Fruit fly (Drosophila melanogaster) whole organism, embryonic: ENCODE measurements around the gene FIG4.
A peak's percentile ranks its signal among the peaks of the same experiment; 100 is the strongest.

Source experiments
- ATbp ChIP-seq: fragments of 200-800 bp; sonication (Bioruptor generic); optimal IDR thresholded peaks from 2 replicates; lab custom pipeline; 2017; ENCODE audit warnings: missing biosample characterization, mild to moderate bottlenecking, missing genetic modification characterization, missing genetic modification reagents
- Asciz ChIP-seq: fragments of 200-800 bp; sonication (Bioruptor generic); optimal IDR thresholded peaks from 2 replicates; lab custom pipeline; 2017; ENCODE audit warnings: missing biosample characterization, mild to moderate bottlenecking, missing genetic modification characterization, missing genetic modification reagents
- B-H1 ChIP-seq: fragments of 200-800 bp; sonication (Bioruptor generic); IDR thresholded peaks from 3 replicates; pipeline ENCODE4 v1.3.6; 2022; ENCODE audit warnings: missing biosample characterization, missing genetic modification characterization
- CG10209 ChIP-seq: fragments of 200-800 bp; sonication (Bioruptor generic); optimal IDR thresholded peaks from 3 replicates; lab custom pipeline; 2017; ENCODE audit warnings: missing biosample characterization, mild to moderate bottlenecking, missing genetic modification characterization, missing genetic modification reagents
- CG10654 ChIP-seq: fragments of 200-800 bp; sonication (Bioruptor generic); optimal IDR thresholded peaks from 2 replicates; lab custom pipeline; 2016; ENCODE audit warnings: missing biosample characterization, missing genetic modification characterization
- CG1233 ChIP-seq: fragments of 200-800 bp; sonication (Bioruptor generic); optimal IDR thresholded peaks from 4 replicates; lab custom pipeline; 2018; ENCODE audit warnings: missing biosample characterization, mild to moderate bottlenecking, missing genetic modification characterization
- CG13296 ChIP-seq: fragments of 200-800 bp; sonication (Bioruptor generic); optimal IDR thresholded peaks from 3 replicates; lab custom pipeline; 2018; ENCODE audit warnings: missing biosample characterization, mild to moderate bottlenecking, missing genetic modification characterization
- CG14050 ChIP-seq: fragments of 200-800 bp; sonication (Bioruptor generic); IDR thresholded peaks from 3 replicates; pipeline ENCODE4 v1.3.6; 2022; ENCODE audit warnings: missing biosample characterization, missing genetic modification characterization
- CG15073 ChIP-seq: fragments of 200-800 bp; sonication (Bioruptor generic); optimal IDR thresholded peaks from 2 replicates; lab custom pipeline; 2016; ENCODE audit warnings: missing biosample characterization, missing genetic modification characterization
- CG15514 ChIP-seq: fragments of 200-800 bp; sonication (Bioruptor generic); optimal IDR thresholded peaks from 3 replicates; lab custom pipeline; 2017; ENCODE audit warnings: missing biosample characterization, missing genetic modification characterization, mild to moderate bottlenecking, moderate library complexity, missing genetic modification reagents
- CG1647 ChIP-seq: fragments of 200-800 bp; sonication (Bioruptor generic); optimal IDR thresholded peaks from 3 replicates; lab custom pipeline; 2016; ENCODE audit warnings: missing biosample characterization, missing genetic modification characterization
- CG16863 ChIP-seq: fragments of 200-800 bp; sonication (Bioruptor generic); optimal IDR thresholded peaks from 3 replicates; lab custom pipeline; 2016; ENCODE audit warnings: missing biosample characterization, missing genetic modification characterization
- CG17359 ChIP-seq: fragments of 200-800 bp; sonication (Bioruptor generic); optimal IDR thresholded peaks from 3 replicates; lab custom pipeline; 2018; ENCODE audit warnings: missing biosample characterization, mild to moderate bottlenecking, missing genetic modification characterization, moderate library complexity
- CG3163 ChIP-seq: fragments of 200-800 bp; sonication (Bioruptor generic); optimal IDR thresholded peaks from 3 replicates; lab custom pipeline; 2016; ENCODE audit warnings: missing biosample characterization, missing genetic modification characterization
- CG32532 ChIP-seq: fragments of 200-800 bp; sonication (Bioruptor generic); IDR thresholded peaks from 2 replicates; pipeline ENCODE4 v1.3.6; 2022; ENCODE audit warnings: missing biosample characterization, missing genetic modification characterization
- CG42726 ChIP-seq: fragments of 200-800 bp; sonication (Bioruptor generic); IDR thresholded peaks from 2 replicates; pipeline ENCODE4 v1.3.6; 2022; ENCODE audit warnings: missing biosample characterization, missing genetic modification characterization; ENCODE audit not compliant: partially characterized antibody
- CG4328 ChIP-seq: fragments of 200-800 bp; sonication (Bioruptor generic); optimal IDR thresholded peaks from 3 replicates; lab custom pipeline; 2017; ENCODE audit warnings: missing biosample characterization, missing genetic modification reagents, missing genetic modification characterization
- CG43689 ChIP-seq: fragments of 200-800 bp; sonication (Bioruptor generic); IDR thresholded peaks from 2 replicates; pipeline ENCODE4 v1.3.6; 2022; ENCODE audit warnings: missing biosample characterization, missing genetic modification characterization
- CG4404 ChIP-seq: fragments of 200-800 bp; sonication (Bioruptor generic); IDR thresholded peaks from 2 replicates; pipeline ENCODE4 v1.3.6; 2022; ENCODE audit warnings: missing biosample characterization, missing genetic modification characterization
- CG6272 ChIP-seq: fragments of 200-800 bp; sonication (Bioruptor generic); IDR thresholded peaks from 2 replicates; pipeline ENCODE4 v1.3.6; 2022; ENCODE audit warnings: missing biosample characterization, missing genetic modification characterization
- CG6765 ChIP-seq: fragments of 200-800 bp; sonication (Bioruptor generic); optimal IDR thresholded peaks from 3 replicates; lab custom pipeline; 2017; ENCODE audit warnings: missing biosample characterization, mild to moderate bottlenecking, missing genetic modification characterization
- CG7839 ChIP-seq: fragments of 200-800 bp; sonication (Bioruptor generic); optimal IDR thresholded peaks from 3 replicates; lab custom pipeline; 2018; ENCODE audit warnings: missing biosample characterization, mild to moderate bottlenecking, missing genetic modification characterization, moderate library complexity
- CG9215 ChIP-seq: fragments of 200-800 bp; sonication (Bioruptor generic); IDR thresholded peaks from 2 replicates; pipeline ENCODE4 v1.3.6; 2022; ENCODE audit warnings: missing biosample characterization, missing genetic modification characterization
- CG9932 ChIP-seq: fragments of 200-800 bp; sonication (Bioruptor generic); IDR thresholded peaks from 2 replicates; pipeline ENCODE4 v1.3.6; 2022; ENCODE audit warnings: missing biosample characterization, missing genetic modification characterization
- Dfd ChIP-seq, 2 experiments: fragments of >200 bp; optimal IDR thresholded peaks; 2 replicates each; lab custom pipeline; 2017; ENCODE audit warnings: missing biosample characterization in 2 of 2, missing genetic modification characterization in 2 of 2
- E2f1 ChIP-seq: fragments of 200-800 bp; sonication (Bioruptor generic); IDR thresholded peaks from 2 replicates; pipeline ENCODE4 v1.3.6; 2022; ENCODE audit warnings: missing biosample characterization, missing genetic modification characterization
- Fer3 ChIP-seq: fragments of 200-800 bp; sonication (Bioruptor generic); optimal IDR thresholded peaks from 2 replicates; lab custom pipeline; 2018; ENCODE audit warnings: missing biosample characterization, mild to moderate bottlenecking, missing genetic modification characterization, moderate library complexity
- H15 ChIP-seq: fragments of 200-800 bp; sonication (Bioruptor generic); IDR thresholded peaks from 3 replicates; pipeline ENCODE4 v1.3.6; 2022; ENCODE audit warnings: missing biosample characterization, missing genetic modification characterization
- NC2α ChIP-seq: fragments of 200-800 bp; sonication (Bioruptor generic); optimal IDR thresholded peaks from 2 replicates; lab custom pipeline; 2016; ENCODE audit warnings: missing biosample characterization, missing genetic modification characterization
- NC2β ChIP-seq: fragments of 200-800 bp; sonication (Bioruptor generic); optimal IDR thresholded peaks from 2 replicates; lab custom pipeline; 2016; ENCODE audit warnings: missing biosample characterization, missing genetic modification characterization
- NFAT ChIP-seq: fragments of 200-800 bp; sonication (Bioruptor generic); IDR thresholded peaks from 2 replicates; pipeline ENCODE4 v1.3.6; 2022; ENCODE audit warnings: missing biosample characterization, missing genetic modification characterization
- Pdp1 ChIP-seq, 2 experiments: fragments of 200-800 bp; sonication (Bioruptor generic); optimal IDR thresholded peaks; 3 replicates each; lab custom pipeline; 2016; ENCODE audit warnings: missing biosample characterization in 2 of 2, missing genetic modification characterization in 2 of 2, mild to moderate bottlenecking in 1 of 2, moderate library complexity in 1 of 2
- chn ChIP-seq: fragments of 200-800 bp; sonication (Bioruptor generic); optimal IDR thresholded peaks from 2 replicates; lab custom pipeline; 2016; ENCODE audit warnings: missing biosample characterization, missing genetic modification characterization
- croc ChIP-seq: fragments of 200-800 bp; sonication (Bioruptor generic); conservative IDR thresholded peaks from 3 replicates; pipeline ENCODE4 v1.3.6; 2022; ENCODE audit warnings: missing biosample characterization, missing genetic modification characterization
- ftz-f1 ChIP-seq: fragments of 200-800 bp; sonication (Bioruptor generic); optimal IDR thresholded peaks from 2 replicates; lab custom pipeline; 2016; ENCODE audit warnings: missing biosample characterization, missing genetic modification characterization
- gcm2 ChIP-seq: fragments of 200-800 bp; sonication (Bioruptor generic); optimal IDR thresholded peaks from 2 replicates; lab custom pipeline; 2016; ENCODE audit warnings: missing biosample characterization, missing genetic modification characterization
- gfzf ChIP-seq: fragments of 200-800 bp; sonication (Bioruptor generic); optimal IDR thresholded peaks from 2 replicates; lab custom pipeline; 2016; ENCODE audit warnings: missing biosample characterization, mild to moderate bottlenecking, missing genetic modification characterization, moderate library complexity
- her ChIP-seq: fragments of 200-800 bp; sonication (Bioruptor generic); optimal IDR thresholded peaks from 2 replicates; lab custom pipeline; 2016; ENCODE audit warnings: missing biosample characterization, missing genetic modification characterization
- nau ChIP-seq: fragments of 200-800 bp; sonication (Bioruptor generic); optimal IDR thresholded peaks from 3 replicates; lab custom pipeline; 2017; ENCODE audit warnings: missing biosample characterization, mild to moderate bottlenecking, missing genetic modification characterization, missing genetic modification reagents
- nom ChIP-seq: fragments of 200-800 bp; sonication (Bioruptor generic); optimal IDR thresholded peaks from 2 replicates; lab custom pipeline; 2017; ENCODE audit warnings: missing biosample characterization, missing genetic modification characterization, mild to moderate bottlenecking, moderate library complexity, missing genetic modification reagents
- pan ChIP-seq, 4 experiments: fragments of >200 bp in 3 of 4; fragments of 200-800 bp in 1 of 4; sonication (Bioruptor generic) in 1 of 4; optimal IDR thresholded peaks in 3 of 4; IDR thresholded peaks in 1 of 4; 2 replicates each; pipeline versions ENCODE4 v1.3.6 to Lab custom; 2017 to 2022; ENCODE audit warnings: missing biosample characterization in 2 of 4, missing genetic modification characterization in 2 of 4, mixed read lengths in 1 of 4
- pb ChIP-seq: fragments of 200-800 bp; sonication (Bioruptor generic); optimal IDR thresholded peaks from 3 replicates; lab custom pipeline; 2016; ENCODE audit warnings: missing biosample characterization, missing genetic modification characterization
- ranshi ChIP-seq: fragments of 200-800 bp; sonication (Bioruptor generic); IDR thresholded peaks from 2 replicates; pipeline ENCODE4 v1.3.6; 2022; ENCODE audit warnings: missing biosample characterization, missing genetic modification characterization
- run ChIP-seq: fragments of 200-800 bp; sonication (Bioruptor generic); optimal IDR thresholded peaks from 3 replicates; lab custom pipeline; 2018; ENCODE audit warnings: missing biosample characterization, mild to moderate bottlenecking, missing genetic modification characterization
- slp2 ChIP-seq: fragments of 200-800 bp; sonication (Bioruptor generic); optimal IDR thresholded peaks from 2 replicates; lab custom pipeline; 2016; ENCODE audit warnings: missing biosample characterization, missing genetic modification characterization
- vvl ChIP-seq: fragments of 200-800 bp; sonication (Bioruptor generic); IDR thresholded peaks from 2 replicates; pipeline ENCODE4 v1.3.6; 2022; ENCODE audit warnings: missing biosample characterization, missing genetic modification characterization
- z ChIP-seq: fragments of 200-800 bp; sonication (Bioruptor generic); IDR thresholded peaks from 3 replicates; pipeline ENCODE4 v1.3.6; 2022; ENCODE audit warnings: missing biosample characterization, missing genetic modification characterization
- zf30C ChIP-seq: fragments of 200-800 bp; sonication (Bioruptor generic); optimal IDR thresholded peaks from 3 replicates; lab custom pipeline; 2018; ENCODE audit warnings: missing biosample characterization, mild to moderate bottlenecking, missing genetic modification characterization

FIG4 gene

dm6 chr2L:4440881-4441737, 23.9 kb upstream of the FIG4 start, which contains the start of gene CG15431 (continued):
- TF ChIP-seq Dfd (GFP tag; optimal IDR thresholded peaks at IDR 0.05; lab: Kevin White, UChicago) = no peak
- peak; percentile 25; the same call in 1 of the 2 replicates for TF ChIP-seq CG4404 (GFP tag; lab: Robert Waterston, UW)
- peak; percentile 43 for TF ChIP-seq CG10654 (GFP tag; lab: Kevin White, UChicago)
- TF ChIP-seq CG9215 = peak; percentile 56
- TF ChIP-seq slp2 (GFP tag; lab: Kevin White, UChicago) = peak; percentile 13
- peak; percentile 11 to 60 for TF ChIP-seq Pdp1 (GFP tag; optimal IDR thresholded peaks at IDR 0.05; lab: Kevin White, UChicago)
- TF ChIP-seq NC2α (GFP tag; lab: Kevin White, UChicago) = no peak
- TF ChIP-seq CG14050 = peak; percentile 46; the same call in 2 of the 3 replicates
- TF ChIP-seq CG7839 = peak; percentile 61
- no peak for TF ChIP-seq nom
- TF ChIP-seq Fer3 = peak; percentile 59
- TF ChIP-seq croc = peak; percentile 23; the same call in 1 of the 3 replicates
- no peak for TF ChIP-seq her (GFP tag; lab: Kevin White, UChicago)
- TF ChIP-seq CG9932 (GFP tag; lab: Robert Waterston, UW) = peak; percentile 61
- peak; percentile 76 for TF ChIP-seq vvl (GFP tag; lab: Robert Waterston, UW)
- no peak for TF ChIP-seq CG15073 (GFP tag; lab: Kevin White, UChicago)
- peak; percentile 14 for TF ChIP-seq chn (GFP tag; lab: Kevin White, UChicago)
- TF ChIP-seq H15 (GFP tag; lab: Robert Waterston, UW) = peak; percentile 65; the same call in 2 of the 3 replicates
- peak; percentile 5 for TF ChIP-seq ftz-f1 (GFP tag; lab: Kevin White, UChicago)
- TF ChIP-seq NC2β = no peak
- TF ChIP-seq Asciz = peak; percentile 44
- TF ChIP-seq CG13296 = peak; percentile 48
- 0 out of 3 replicates have a peak, but pooled peaks have one; percentile 37 for TF ChIP-seq B-H1 (GFP tag; lab: Robert Waterston, UW)
- TF ChIP-seq CG3163 = peak; percentile 96
- peak; percentile 50 for TF ChIP-seq CG10209 (GFP tag; lab: Kevin White, UChicago)
- peak; percentile 30 for TF ChIP-seq CG1233 (GFP tag; lab: Kevin White, UChicago)
- TF ChIP-seq CG6272 (GFP tag; lab: Robert Waterston, UW) = peak; percentile 35; the same call in 1 of the 2 replicates
- no peak; the same call in 1 of the 2 replicates for TF ChIP-seq ranshi
- TF ChIP-seq run (tag; lab: Kevin White, UChicago) = peak; percentile 17
- peak; percentile 10 for TF ChIP-seq CG4328 (GFP tag; lab: Kevin White, UChicago)
- TF ChIP-seq z (GFP tag; lab: Robert Waterston, UW) = no peak
- no peak for TF ChIP-seq pb (GFP tag; lab: Kevin White, UChicago)
- TF ChIP-seq gcm2 (GFP tag; lab: Kevin White, UChicago) = peak; percentile 18
- TF ChIP-seq CG32532 (GFP tag; lab: Robert Waterston, UW) = peak; percentile 76
- peak; percentile 60 for TF ChIP-seq E2f1 (GFP tag; lab: Robert Waterston, UW)
- TF ChIP-seq CG6765 = no peak
- TF ChIP-seq CG1647 (GFP tag; lab: Kevin White, UChicago) = peak; percentile 23
- TF ChIP-seq CG16863 = no peak
- peak; percentile 67 for TF ChIP-seq ATbp (GFP tag; lab: Kevin White, UChicago)
- peak; percentile 67 for TF ChIP-seq zf30C (GFP tag; lab: Kevin White, UChicago)
- TF ChIP-seq gfzf (GFP tag; lab: Kevin White, UChicago) = no peak
- TF ChIP-seq CG17359 = peak; percentile 63
- peak; percentile 55 for TF ChIP-seq nau (GFP tag; lab: Kevin White, UChicago)
- TF ChIP-seq CG43689 (GFP tag; lab: Robert Waterston, UW) = no peak
- TF ChIP-seq CG42726 = 0 out of 2 replicates have a peak, but pooled peaks have one; percentile 15
- TF ChIP-seq pan (optimal IDR thresholded peaks at IDR 0.05; lab: Kevin White, UChicago) = no peak
- TF ChIP-seq pan (GFP tag; optimal IDR thresholded peaks at IDR 0.05 in 1 of 2, IDR thresholded peaks at IDR 0.05 in 1 of 2) = peak in 1 of 2 experiments; percentile 78
- peak; percentile 49 for TF ChIP-seq NFAT (GFP tag; lab: Robert Waterston, UW)
- peak; percentile 69 for TF ChIP-seq CG15514 (GFP tag; lab: Kevin White, UChicago)
